Fruit fly (Drosophila melanogaster): ENCODE results near the gene CG6659.

CG6659 gene

dm6 chrX:18657012-18657411 is at the start of gene CG6659:
CG6659 (minus strand) TSS chrX:18657286.
- no peak for TF ChIP-seq CG17801 (GFP tag; optimal IDR thresholded peaks at IDR 0.05; ENCODE audit: partially characterized antibody)

dm6 chrX:18703875-18704274 is 46.8 kb upstream of the CG6659 start:
- no peak for TF ChIP-seq CG17801 (GFP tag; optimal IDR thresholded peaks at IDR 0.05; ENCODE audit: partially characterized antibody)

dm6 chrX:18702245-18702644 is 45.2 kb upstream of the CG6659 start:
- no peak for TF ChIP-seq CG17801 (GFP tag; optimal IDR thresholded peaks at IDR 0.05; ENCODE audit: partially characterized antibody)

- no peak for TF ChIP-seq CG17801 (GFP tag; optimal IDR thresholded peaks at IDR 0.05; ENCODE audit: partially characterized antibody)
Observed at dm6 chrX:18701752-18702151, 44.7 kb upstream of the CG6659 start.

dm6 chrX:18700586-18700985 is 43.5 kb upstream of the CG6659 start:
- TF ChIP-seq CG17801 (GFP tag; optimal IDR thresholded peaks at IDR 0.05; ENCODE audit: partially characterized antibody): no peak

dm6 chrX:18699268-18700140 is 42.4 kb upstream of the CG6659 start:
- TF ChIP-seq CG17801 (GFP tag; optimal IDR thresholded peaks at IDR 0.05; ENCODE audit: partially characterized antibody): no peak

- TF ChIP-seq CG17801 (GFP tag; optimal IDR thresholded peaks at IDR 0.05; ENCODE audit: partially characterized antibody): no peak
Observed at dm6 chrX:18695603-18696002, 38.5 kb upstream of the CG6659 start.

dm6 chrX:18692948-18693502 is 35.9 kb upstream of the CG6659 start, which contains the start of gene Cyp18a1:
Cyp18a1 (minus strand) TSS chrX:18693042.
- no peak for TF ChIP-seq CG17801 (GFP tag; optimal IDR thresholded peaks at IDR 0.05; ENCODE audit: partially characterized antibody)

- no peak for TF ChIP-seq CG17801 (GFP tag; optimal IDR thresholded peaks at IDR 0.05; ENCODE audit: partially characterized antibody)
Observed at dm6 chrX:18685726-18686125, 28.6 kb upstream of the CG6659 start, which contains the start of gene phtm. phtm (plus strand) TSS chrX:18685766.

- no peak for TF ChIP-seq CG17801 (GFP tag; optimal IDR thresholded peaks at IDR 0.05; ENCODE audit: partially characterized antibody)
Observed at dm6 chrX:18684928-18685327, 27.8 kb upstream of the CG6659 start.

dm6 chrX:18684504-18684903 is 27.4 kb upstream of the CG6659 start:
- no peak for TF ChIP-seq CG17801 (GFP tag; optimal IDR thresholded peaks at IDR 0.05; ENCODE audit: partially characterized antibody)

dm6 chrX:18682815-18683214 is 25.7 kb upstream of the CG6659 start:
- TF ChIP-seq CG17801 (GFP tag; optimal IDR thresholded peaks at IDR 0.05; ENCODE audit: partially characterized antibody): no peak

dm6 chrX:18681410-18681809 is 24.3 kb upstream of the CG6659 start:
- TF ChIP-seq CG17801 (GFP tag; optimal IDR thresholded peaks at IDR 0.05; ENCODE audit: partially characterized antibody): no peak

- TF ChIP-seq CG17801 (GFP tag; optimal IDR thresholded peaks at IDR 0.05; ENCODE audit: partially characterized antibody): no peak
Observed at dm6 chrX:18678876-18679275, 21.8 kb upstream of the CG6659 start.

- no peak for TF ChIP-seq CG17801 (GFP tag; optimal IDR thresholded peaks at IDR 0.05; ENCODE audit: partially characterized antibody)
Observed at dm6 chrX:18676756-18677155, 19.7 kb upstream of the CG6659 start.

dm6 chrX:18675702-18676101 is 18.6 kb upstream of the CG6659 start:
- TF ChIP-seq CG17801 (GFP tag; optimal IDR thresholded peaks at IDR 0.05; ENCODE audit: partially characterized antibody): no peak
